Fruit fly (Drosophila melanogaster) whole organism, embryonic: ENCODE data around the gene CG8958.

Experiments used
- ATbp ChIP-seq: fragments of 200-800 bp; sonication (Bioruptor generic); optimal IDR thresholded peaks from 2 replicates; lab custom pipeline; 2017; ENCODE audit warnings: missing biosample characterization, mild to moderate bottlenecking, missing genetic modification characterization, missing genetic modification reagents
- CG11085 ChIP-seq: fragments of 200-800 bp; sonication (Bioruptor generic); IDR thresholded peaks from 2 replicates; pipeline ENCODE4 v1.3.6; 2022; ENCODE audit warnings: missing biosample characterization, missing genetic modification characterization
- CG11695 ChIP-seq: fragments of 200-800 bp; sonication (Bioruptor generic); IDR thresholded peaks from 3 replicates; pipeline ENCODE4 v1.3.6; 2022; ENCODE audit warnings: missing biosample characterization, missing genetic modification characterization
- CG12942 ChIP-seq: fragments of 200-800 bp; sonication (Bioruptor generic); optimal IDR thresholded peaks from 3 replicates; lab custom pipeline; 2016; ENCODE audit warnings: missing biosample characterization, missing genetic modification characterization
- CG14014 ChIP-seq: fragments of 200-800 bp; sonication (Bioruptor generic); IDR thresholded peaks from 2 replicates; pipeline ENCODE4 v1.3.6; 2022; ENCODE audit warnings: missing biosample characterization, missing genetic modification characterization
- CG14710 ChIP-seq: fragments of 200-800 bp; sonication (Bioruptor generic); optimal IDR thresholded peaks from 3 replicates; lab custom pipeline; 2019; ENCODE audit warnings: missing biosample characterization, mild to moderate bottlenecking, missing genetic modification characterization, moderate library complexity
- CG2129 ChIP-seq: fragments of 200-800 bp; sonication (Bioruptor generic); IDR thresholded peaks from 2 replicates; pipeline ENCODE4 v1.3.6; 2022; ENCODE audit warnings: missing biosample characterization, missing genetic modification characterization; ENCODE audit not compliant: partially characterized antibody
- CG33213 ChIP-seq: fragments of 200-800 bp; sonication (Bioruptor generic); optimal IDR thresholded peaks from 3 replicates; lab custom pipeline; 2016; ENCODE audit warnings: missing biosample characterization, missing genetic modification characterization
- CG3407 ChIP-seq: fragments of 200-800 bp; sonication (Bioruptor generic); optimal IDR thresholded peaks from 2 replicates; lab custom pipeline; 2018; ENCODE audit warnings: missing biosample characterization, mild to moderate bottlenecking, missing genetic modification characterization
- CG34224 ChIP-seq: fragments of 200-800 bp; sonication (Bioruptor generic); IDR thresholded peaks from 3 replicates; pipeline ENCODE4 v1.3.6; 2022; ENCODE audit warnings: missing biosample characterization, missing genetic modification characterization; ENCODE audit not compliant: partially characterized antibody
- CG3726 ChIP-seq: fragments of 200-800 bp; sonication (Bioruptor generic); IDR thresholded peaks from 3 replicates; pipeline ENCODE4, ENCODE4 v1.3.6; 2022; ENCODE audit warnings: missing biosample characterization, missing genetic modification characterization
- CG42726 ChIP-seq: fragments of 200-800 bp; sonication (Bioruptor generic); IDR thresholded peaks from 2 replicates; pipeline ENCODE4 v1.3.6; 2022; ENCODE audit warnings: missing biosample characterization, missing genetic modification characterization; ENCODE audit not compliant: partially characterized antibody
- CG5245 ChIP-seq: fragments of 200-800 bp; sonication (Bioruptor generic); optimal IDR thresholded peaks from 3 replicates; lab custom pipeline; 2016; ENCODE audit warnings: missing biosample characterization, missing genetic modification characterization
- CG8359 ChIP-seq: fragments of 200-800 bp; sonication (Bioruptor generic); optimal IDR thresholded peaks from 2 replicates; lab custom pipeline; 2017; ENCODE audit warnings: missing biosample characterization, mild to moderate bottlenecking, missing genetic modification characterization, borderline replicate concordance
- CG8944 ChIP-seq: fragments of 200-800 bp; sonication (Bioruptor generic); optimal IDR thresholded peaks from 3 replicates; lab custom pipeline; 2016; ENCODE audit warnings: missing biosample characterization, missing genetic modification characterization
- CG9215 ChIP-seq: fragments of 200-800 bp; sonication (Bioruptor generic); IDR thresholded peaks from 2 replicates; pipeline ENCODE4 v1.3.6; 2022; ENCODE audit warnings: missing biosample characterization, missing genetic modification characterization
- CG9609 ChIP-seq: fragments of 200-800 bp; sonication (Bioruptor generic); optimal IDR thresholded peaks from 3 replicates; lab custom pipeline; 2016; ENCODE audit warnings: missing biosample characterization, missing genetic modification characterization
- CkIIα-i1 ChIP-seq: fragments of 200-800 bp; sonication (Bioruptor generic); IDR thresholded peaks from 2 replicates; pipeline ENCODE4 v1.3.6; 2022; ENCODE audit warnings: missing biosample characterization, missing genetic modification characterization
- Dfd ChIP-seq, 2 experiments: fragments of >200 bp; optimal IDR thresholded peaks; 2 replicates each; lab custom pipeline; 2017; ENCODE audit warnings: missing biosample characterization in 2 of 2, missing genetic modification characterization in 2 of 2
- Dp ChIP-seq: fragments of 200-800 bp; sonication (Bioruptor generic); optimal IDR thresholded peaks from 2 replicates; lab custom pipeline; 2018; ENCODE audit warnings: missing biosample characterization, mild to moderate bottlenecking, missing genetic modification characterization, moderate library complexity
- Ets65A ChIP-seq: fragments of 200-800 bp; sonication (Bioruptor generic); peaks from one replicate; lab custom pipeline; 2016; ENCODE audit warnings: missing biosample characterization, missing genetic modification characterization
- Hmx ChIP-seq: fragments of 200-800 bp; sonication (Bioruptor generic); optimal IDR thresholded peaks from 2 replicates; lab custom pipeline; 2016; ENCODE audit warnings: missing biosample characterization, missing genetic modification characterization
- Hr78 ChIP-seq, 2 experiments: fragments of 200-800 bp in 1 of 2; fragments of >200 bp in 1 of 2; sonication (Bioruptor generic) in 1 of 2; optimal IDR thresholded peaks; 2 replicates each; lab custom pipeline; 2017 to 2019; ENCODE audit warnings: missing biosample characterization in 2 of 2, missing genetic modification characterization in 2 of 2, mild to moderate bottlenecking in 1 of 2, moderate library complexity in 1 of 2
- MBD-R2 ChIP-seq: fragments of 200-800 bp; sonication (Bioruptor generic); IDR thresholded peaks from 2 replicates; pipeline ENCODE4 v1.3.6; 2022; ENCODE audit warnings: missing biosample characterization, missing genetic modification characterization
- Mes4 ChIP-seq: fragments of 200-800 bp; sonication (Bioruptor generic); optimal IDR thresholded peaks from 2 replicates; lab custom pipeline; 2016; ENCODE audit warnings: missing biosample characterization, missing genetic modification characterization
- NC2β ChIP-seq: fragments of 200-800 bp; sonication (Bioruptor generic); optimal IDR thresholded peaks from 2 replicates; lab custom pipeline; 2016; ENCODE audit warnings: missing biosample characterization, missing genetic modification characterization
- Neu2 ChIP-seq: fragments of 200-800 bp; sonication (Bioruptor generic); optimal IDR thresholded peaks from 3 replicates; lab custom pipeline; 2016; ENCODE audit warnings: missing biosample characterization, missing genetic modification characterization, borderline replicate concordance
- btn ChIP-seq: fragments of 200-800 bp; sonication (Bioruptor generic); optimal IDR thresholded peaks from 2 replicates; lab custom pipeline; 2016; ENCODE audit warnings: missing biosample characterization, missing genetic modification characterization
- caup ChIP-seq: fragments of 200-800 bp; sonication (Bioruptor generic); optimal IDR thresholded peaks from 3 replicates; lab custom pipeline; 2017; ENCODE audit warnings: missing biosample characterization, mild to moderate bottlenecking, missing genetic modification characterization, moderate library complexity; ENCODE audit not compliant: severe bottlenecking
- chn ChIP-seq: fragments of 200-800 bp; sonication (Bioruptor generic); optimal IDR thresholded peaks from 2 replicates; lab custom pipeline; 2016; ENCODE audit warnings: missing biosample characterization, missing genetic modification characterization
- crc ChIP-seq: fragments of 200-800 bp; sonication (Bioruptor generic); optimal IDR thresholded peaks from 2 replicates; lab custom pipeline; 2016; ENCODE audit warnings: missing biosample characterization, missing genetic modification characterization
- croc ChIP-seq: fragments of 200-800 bp; sonication (Bioruptor generic); conservative IDR thresholded peaks from 3 replicates; pipeline ENCODE4 v1.3.6; 2022; ENCODE audit warnings: missing biosample characterization, missing genetic modification characterization
- ems ChIP-seq: fragments of 200-800 bp; sonication (Bioruptor generic); optimal IDR thresholded peaks from 3 replicates; lab custom pipeline; 2016; ENCODE audit warnings: missing biosample characterization, missing genetic modification characterization
- ftz-f1 ChIP-seq: fragments of 200-800 bp; sonication (Bioruptor generic); optimal IDR thresholded peaks from 2 replicates; lab custom pipeline; 2016; ENCODE audit warnings: missing biosample characterization, missing genetic modification characterization
- gcm2 ChIP-seq: fragments of 200-800 bp; sonication (Bioruptor generic); optimal IDR thresholded peaks from 2 replicates; lab custom pipeline; 2016; ENCODE audit warnings: missing biosample characterization, missing genetic modification characterization
- grn ChIP-seq: fragments of 200-800 bp; sonication (Bioruptor generic); optimal IDR thresholded peaks from 3 replicates; lab custom pipeline; 2017; ENCODE audit warnings: missing biosample characterization, missing genetic modification characterization
- her ChIP-seq: fragments of 200-800 bp; sonication (Bioruptor generic); optimal IDR thresholded peaks from 2 replicates; lab custom pipeline; 2016; ENCODE audit warnings: missing biosample characterization, missing genetic modification characterization
- hkb ChIP-seq, 2 experiments: fragments of 200-800 bp in 1 of 2; fragments of >200 bp in 1 of 2; sonication (Bioruptor generic) in 1 of 2; IDR thresholded peaks in 1 of 2; optimal IDR thresholded peaks in 1 of 2; 2 replicates each; pipeline versions ENCODE4 v1.3.6 to Lab custom; 2017 to 2022; ENCODE audit warnings: missing biosample characterization in 1 of 2, missing genetic modification characterization in 1 of 2
- lilli ChIP-seq: fragments of 200-800 bp; sonication (Bioruptor generic); optimal IDR thresholded peaks from 3 replicates; lab custom pipeline; 2016; ENCODE audit warnings: missing biosample characterization, missing genetic modification characterization
- lola ChIP-seq, 3 experiments: fragments of >200 bp in 2 of 3; fragments of 200-800 bp in 1 of 3; sonication (Bioruptor generic) in 1 of 3; optimal IDR thresholded peaks; 2 replicates each; lab custom pipeline; 2017 to 2019; ENCODE audit warnings: missing biosample characterization in 3 of 3, missing genetic modification characterization in 3 of 3, mild to moderate bottlenecking in 1 of 3, moderate library complexity in 1 of 3
- odd ChIP-seq: fragments of 200-800 bp; sonication (Bioruptor generic); optimal IDR thresholded peaks from 2 replicates; lab custom pipeline; 2017; ENCODE audit warnings: missing biosample characterization, mild to moderate bottlenecking, missing genetic modification characterization
- sens ChIP-seq: fragments of 200-800 bp; sonication (Bioruptor generic); peaks from one replicate; lab custom pipeline; 2016; ENCODE audit warnings: missing biosample characterization, missing genetic modification characterization
- sens-2 ChIP-seq: fragments of 200-800 bp; sonication (Bioruptor generic); IDR thresholded peaks from 2 replicates; pipeline ENCODE4 v1.3.6; 2022; ENCODE audit warnings: missing biosample characterization, missing genetic modification characterization
- sna ChIP-seq: fragments of 200-800 bp; sonication (Bioruptor generic); IDR thresholded peaks from 2 replicates; pipeline ENCODE4 v1.3.6; 2022; ENCODE audit warnings: missing biosample characterization, missing genetic modification characterization; ENCODE audit not compliant: partially characterized antibody
- ttk ChIP-seq: fragments of 200-800 bp; sonication (Bioruptor generic); IDR thresholded peaks from 2 replicates; pipeline ENCODE4 v2.1.2; 2022; ENCODE audit warnings: missing biosample characterization, missing genetic modification characterization
- unc-4 ChIP-seq: fragments of 200-800 bp; sonication (Bioruptor generic); IDR thresholded peaks from 2 replicates; pipeline ENCODE4 v1.3.6; 2022; ENCODE audit warnings: missing biosample characterization, missing genetic modification characterization; ENCODE audit not compliant: partially characterized antibody
- wor ChIP-seq: fragments of 200-800 bp; sonication (Bioruptor generic); IDR thresholded peaks from 2 replicates; pipeline ENCODE4 v1.3.6; 2022; ENCODE audit warnings: missing biosample characterization, missing genetic modification characterization
- z ChIP-seq: fragments of 200-800 bp; sonication (Bioruptor generic); IDR thresholded peaks from 3 replicates; pipeline ENCODE4 v1.3.6; 2022; ENCODE audit warnings: missing biosample characterization, missing genetic modification characterization
- zen ChIP-seq: fragments of 200-800 bp; sonication (Bioruptor generic); optimal IDR thresholded peaks from 3 replicates; lab custom pipeline; 2018; ENCODE audit warnings: missing biosample characterization, mild to moderate bottlenecking, missing genetic modification characterization, moderate library complexity

CG8958 gene

DNA sequence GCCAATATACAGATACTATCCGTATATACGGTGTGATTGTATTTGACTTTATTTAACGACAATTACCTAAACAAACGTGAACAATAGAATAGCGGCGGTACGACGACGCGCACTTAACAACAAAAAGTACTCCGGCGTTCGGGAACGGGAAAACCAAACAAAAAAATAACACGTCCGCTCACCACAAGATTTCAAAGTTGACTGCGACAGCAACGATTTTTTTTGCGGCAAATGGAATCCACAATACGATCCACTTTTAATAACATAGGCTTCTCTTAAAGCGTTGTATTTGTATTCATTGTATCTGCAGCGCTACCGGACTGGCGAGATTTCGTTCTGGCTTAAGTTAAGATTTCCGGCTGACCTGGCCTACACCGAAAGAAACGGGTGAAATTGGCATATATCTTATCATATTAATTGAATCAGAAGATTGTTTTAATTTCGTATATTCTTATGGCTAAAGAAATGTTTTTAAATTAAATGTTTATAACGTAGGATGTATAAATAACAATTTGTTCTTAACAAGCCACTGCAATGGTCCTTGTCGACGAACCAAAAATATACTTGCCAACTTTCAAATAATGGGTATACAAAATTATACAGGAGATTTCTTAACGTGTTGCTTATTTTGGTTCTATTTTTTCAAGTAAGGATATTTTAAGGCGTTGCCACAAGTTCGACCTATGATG is 21.9 kb downstream of the CG8958 start, which contains the start of the genes CG42353 and CG42354 (continued):
- TF ChIP-seq CG42726 (peak; percentile 29; the same call in 1 of the 2 replicates), Mes4 (GFP tag; lab: Kevin White, UChicago) (peak; percentile 90), grn (GFP tag; lab: Kevin White, UChicago) (peak; percentile 18), caup (peak; percentile 95), btn (GFP tag; lab: Kevin White, UChicago) (peak; percentile 79), chn (GFP tag; lab: Kevin White, UChicago) (peak; percentile 97), croc (GFP tag; lab: Robert Waterston, UW) (peak; percentile 96), CG2129 (GFP tag; lab: Robert Waterston, UW) (no peak), Hmx (GFP tag; lab: Kevin White, UChicago) (peak; percentile 65), CG12942 (GFP tag; lab: Kevin White, UChicago) (peak; percentile 93), Dp (GFP tag; lab: Kevin White, UChicago) (peak; percentile 21), sens (GFP tag; lab: Kevin White, UChicago) (peak; percentile 95), MBD-R2 (GFP tag; lab: Robert Waterston, UW) (peak; percentile 84), hkb (optimal IDR thresholded peaks at IDR 0.05; lab: Kevin White, UChicago) (no peak), hkb (GFP tag; IDR thresholded peaks at IDR 0.05; lab: Robert Waterston, UW) (peak; percentile 96), CG11085 (GFP tag; lab: Robert Waterston, UW) (peak; percentile 90), ttk (GFP tag; lab: Robert Waterston, UW) (peak; percentile 92), crc (GFP tag; lab: Kevin White, UChicago) (no peak), odd (GFP tag; lab: Kevin White, UChicago) (peak; percentile 94), CG3726 (GFP tag; lab: Robert Waterston, UW) (peak; percentile 91), CG9215 (GFP tag; lab: Robert Waterston, UW) (peak; percentile 93), ATbp (peak; percentile 93), ftz-f1 (GFP tag; lab: Kevin White, UChicago) (peak; percentile 3), NC2β (GFP tag; lab: Kevin White, UChicago) (peak; percentile 94), gcm2 (peak; percentile 90), Neu2 (GFP tag; lab: Kevin White, UChicago) (peak; percentile 65), z (no peak; the same call in 2 of the 3 replicates), sna (GFP tag; lab: Robert Waterston, UW) (no peak), Dfd (GFP tag; optimal IDR thresholded peaks at IDR 0.05; lab: Kevin White, UChicago) (peak in 1 of 2 experiments; percentile 22), wor (peak; percentile 93), zen (tag; lab: Kevin White, UChicago) (peak; percentile 97), lilli (GFP tag; lab: Kevin White, UChicago) (peak; percentile 91), CG34224 (no peak), Ets65A (peak; percentile 95), CG14710 (tag; lab: Kevin White, UChicago) (peak; percentile 97), CG33213 (GFP tag; lab: Kevin White, UChicago) (peak; percentile 87), sens-2 (GFP tag; lab: Robert Waterston, UW) (peak; percentile 89), CG14014 (GFP tag; lab: Robert Waterston, UW) (peak; percentile 93), CG11695 (peak; percentile 96), her (GFP tag; lab: Kevin White, UChicago) (peak; percentile 86), CG9609 (GFP tag; lab: Kevin White, UChicago) (peak; percentile 96), lola (GFP tag; optimal IDR thresholded peaks at IDR 0.05; lab: Kevin White, UChicago) (peak in 1 of 3 experiments; percentile 98), CkIIα-i1 (GFP tag; lab: Robert Waterston, UW) (no peak), CG8944 (GFP tag; lab: Kevin White, UChicago) (peak; percentile 88), unc-4 (no peak), Hr78 (GFP tag; optimal IDR thresholded peaks at IDR 0.05; lab: Kevin White, UChicago) (peak in 1 of 2 experiments; percentile 98), CG3407 (GFP tag; lab: Kevin White, UChicago) (peak; percentile 89), CG5245 (GFP tag; lab: Kevin White, UChicago) (peak; percentile 91), CG8359 (peak; percentile 90), ems (peak; percentile 91)
